Fruit fly (Drosophila melanogaster): Measurements from ENCODE around the gene CtIP.
A peak's percentile ranks its signal among the peaks of the same experiment; 100 is the strongest.

Gene CtIP

DNA sequence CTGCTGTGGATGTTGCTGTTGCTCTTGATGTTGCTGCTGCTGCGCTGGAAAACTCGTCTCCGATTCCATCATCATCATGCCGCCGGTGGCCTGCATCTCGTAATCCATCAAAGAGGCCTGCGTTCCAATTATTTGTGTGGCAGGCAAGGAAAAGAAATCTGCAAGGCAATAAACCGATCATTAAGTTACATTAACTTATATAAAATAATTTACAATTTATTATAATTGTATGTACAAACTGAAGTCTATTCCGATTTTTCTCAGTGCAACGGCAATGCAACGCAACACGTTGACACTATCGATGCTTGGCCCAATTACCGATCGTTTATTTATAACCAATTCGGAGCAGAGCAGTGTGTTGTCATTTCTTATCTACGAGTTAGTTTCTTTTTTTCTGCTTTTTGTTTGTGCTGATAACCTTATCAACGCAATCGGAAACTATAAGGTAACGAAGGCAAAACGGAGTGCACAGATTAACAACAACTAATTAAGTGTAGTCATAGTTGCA lies 35.0 kb downstream of the CtIP start (continued):
- TF ChIP-seq CG31627 (GFP tag; optimal IDR thresholded peaks at IDR 0.05) = no peak
- peak; percentile 47 for TF ChIP-seq CG3919 (GFP tag; optimal IDR thresholded peaks at IDR 0.05)
- TF ChIP-seq lz (GFP tag; optimal IDR thresholded peaks at IDR 0.05) = no peak
- peak; percentile 49; the same call in 2 of the 3 replicates for TF ChIP-seq CG8119 (GFP tag; IDR thresholded peaks at IDR 0.05)
- TF ChIP-seq CG10631 (GFP tag; optimal IDR thresholded peaks at IDR 0.05) = no peak
- TF ChIP-seq Hr38 (GFP tag; optimal IDR thresholded peaks at IDR 0.05) = no peak
- TF ChIP-seq CG4318 (GFP tag; optimal IDR thresholded peaks at IDR 0.05) = peak; percentile 6
- TF ChIP-seq CG11902 (GFP tag; optimal IDR thresholded peaks at IDR 0.05) = no peak
- TF ChIP-seq CG6163 (GFP tag; IDR thresholded peaks at IDR 0.05) = peak; percentile 81
- TF ChIP-seq net (GFP tag; optimal IDR thresholded peaks at IDR 0.05) = peak; percentile 47
- peak; percentile 48 for TF ChIP-seq Gug (GFP tag; IDR thresholded peaks at IDR 0.05)
- TF ChIP-seq spab (GFP tag; optimal IDR thresholded peaks at IDR 0.05) = no peak
- peak; percentile 24 for TF ChIP-seq CG8632 (GFP tag; optimal IDR thresholded peaks at IDR 0.05)
- peak in 1 of 2 experiments; percentile 42 for TF ChIP-seq salr (GFP tag; optimal IDR thresholded peaks at IDR 0.05)
- no peak for TF ChIP-seq CG8319 (GFP tag; optimal IDR thresholded peaks at IDR 0.05)
- no peak for TF ChIP-seq Hr4 (GFP tag; optimal IDR thresholded peaks at IDR 0.05)
- peak; percentile 76 for TF ChIP-seq CG15336 (GFP tag; IDR thresholded peaks at IDR 0.05)

dm6 chr3L:20471499-20472313 lies 35.7 kb downstream of the CtIP start:
- no peak for TF ChIP-seq fd59A (GFP tag; optimal IDR thresholded peaks at IDR 0.05)
- no peak for TF ChIP-seq Hr39 (GFP tag; optimal IDR thresholded peaks at IDR 0.05)
- TF ChIP-seq CG6854 (GFP tag; optimal IDR thresholded peaks at IDR 0.05) = no peak
- peak; percentile 18 for TF ChIP-seq pdm3 (GFP tag; optimal IDR thresholded peaks at IDR 0.05)
- TF ChIP-seq CG11902 (GFP tag; optimal IDR thresholded peaks at IDR 0.05) = no peak
- no peak for TF ChIP-seq Met (GFP tag; optimal IDR thresholded peaks at IDR 0.05)
- TF ChIP-seq Eip78C (GFP tag) = peak; percentile 75
- TF ChIP-seq Eip75B (GFP tag; optimal IDR thresholded peaks at IDR 0.05) = no peak
- no peak for TF ChIP-seq Hr38 (GFP tag; optimal IDR thresholded peaks at IDR 0.05)
- TF ChIP-seq Smox (GFP tag; optimal IDR thresholded peaks at IDR 0.05) = no peak
- TF ChIP-seq salr (GFP tag; optimal IDR thresholded peaks at IDR 0.05) = no peak
- TF ChIP-seq CG11762 (GFP tag; optimal IDR thresholded peaks at IDR 0.05; ENCODE audit: insufficient read depth) = peak; percentile 0
- no peak for TF ChIP-seq ss (GFP tag; optimal IDR thresholded peaks at IDR 0.05)
- no peak for TF ChIP-seq Ets96B (tag; optimal IDR thresholded peaks at IDR 0.05)
- TF ChIP-seq CG34406 (GFP tag; optimal IDR thresholded peaks at IDR 0.05) = peak; percentile 5
- TF ChIP-seq CG4318 (GFP tag; optimal IDR thresholded peaks at IDR 0.05) = no peak
- peak; percentile 25 for TF ChIP-seq Sox14 (GFP tag; optimal IDR thresholded peaks at IDR 0.05)
- no peak for TF ChIP-seq Blimp-1 (GFP tag; optimal IDR thresholded peaks at IDR 0.05)
- peak; percentile 12 for TF ChIP-seq CG10631 (GFP tag; optimal IDR thresholded peaks at IDR 0.05)
- TF ChIP-seq Sox15 (GFP tag; optimal IDR thresholded peaks at IDR 0.05) = no peak
- no peak for TF ChIP-seq CG6808 (GFP tag; optimal IDR thresholded peaks at IDR 0.05)
- no peak for TF ChIP-seq CG6276 (GFP tag; optimal IDR thresholded peaks at IDR 0.05)
- no peak for TF ChIP-seq topi (GFP tag; optimal IDR thresholded peaks at IDR 0.05)
- TF ChIP-seq CG15336 (GFP tag; IDR thresholded peaks at IDR 0.05) = peak; percentile 65
- peak; percentile 5 for TF ChIP-seq dsx (GFP tag; optimal IDR thresholded peaks at IDR 0.05; ENCODE audit: poor library complexity, severe bottlenecking)
- no peak for TF ChIP-seq vri (GFP tag; optimal IDR thresholded peaks at IDR 0.05)
- no peak for TF ChIP-seq CG7368 (GFP tag; optimal IDR thresholded peaks at IDR 0.05)
- TF ChIP-seq svp (GFP tag) = peak; percentile 98
- TF ChIP-seq Lpt (GFP tag; optimal IDR thresholded peaks at IDR 0.05) = peak; percentile 23
- no peak for TF ChIP-seq lz (GFP tag; optimal IDR thresholded peaks at IDR 0.05)
- TF ChIP-seq achi (GFP tag; optimal IDR thresholded peaks at IDR 0.05) = peak; percentile 24
- no peak for TF ChIP-seq Sox102F (GFP tag; optimal IDR thresholded peaks at IDR 0.05)
- TF ChIP-seq fd85E (GFP tag; optimal IDR thresholded peaks at IDR 0.05) = no peak
- TF ChIP-seq Ets21C (GFP tag; optimal IDR thresholded peaks at IDR 0.05) = no peak
- no peak for TF ChIP-seq CG31627 (GFP tag; optimal IDR thresholded peaks at IDR 0.05)
- 0 out of 3 replicates have a peak, but pooled peaks have one; percentile 31 for TF ChIP-seq CG6163 (GFP tag; IDR thresholded peaks at IDR 0.05)
- TF ChIP-seq dac (GFP tag; optimal IDR thresholded peaks at IDR 0.05) = no peak
- no peak for TF ChIP-seq CG1621 (tag; optimal IDR thresholded peaks at IDR 0.05)
- TF ChIP-seq CG8319 (GFP tag; optimal IDR thresholded peaks at IDR 0.05) = no peak
- peak; percentile 10 for TF ChIP-seq esn (GFP tag; optimal IDR thresholded peaks at IDR 0.05)
- TF ChIP-seq Hr4 (GFP tag; optimal IDR thresholded peaks at IDR 0.05) = peak; percentile 34
